Fruit fly (Drosophila melanogaster): ENCODE results near the gene Acox3.
A peak's percentile ranks its signal among the peaks of the same experiment; 100 is the strongest.

The Acox3 gene

dm6 chr2L:6488676-6489140 is 40.5 kb upstream of the Acox3 start, which contains the start of the genes KFase and epsilonCOP (continued):
- TF ChIP-seq Scr (GFP tag; IDR thresholded peaks at IDR 0.05; ENCODE audit: partially characterized antibody): peak; percentile 73
- TF ChIP-seq Nf-YC (tag; optimal IDR thresholded peaks at IDR 0.05): peak; percentile 66
- peak; percentile 72 for TF ChIP-seq CG2712 (tag; optimal IDR thresholded peaks at IDR 0.05)
- TF ChIP-seq Gsc (GFP tag; IDR thresholded peaks at IDR 0.05): no peak
- no peak for TF ChIP-seq dan (GFP tag; IDR thresholded peaks at IDR 0.05)
- peak; percentile 80 for TF ChIP-seq ssp (GFP tag; IDR thresholded peaks at IDR 0.05)
- no peak for TF ChIP-seq pfk (GFP tag; optimal IDR thresholded peaks at IDR 0.05)
- TF ChIP-seq br (optimal IDR thresholded peaks at IDR 0.05): no peak
- TF ChIP-seq exex (tag; optimal IDR thresholded peaks at IDR 0.05): peak; percentile 68
- TF ChIP-seq D (optimal IDR thresholded peaks at IDR 0.05): no peak
- no peak for TF ChIP-seq D (GFP tag; optimal IDR thresholded peaks at IDR 0.05)
- peak; percentile 56; the same call in 1 of the 2 replicates for TF ChIP-seq CG32532 (GFP tag; IDR thresholded peaks at IDR 0.05)
- TF ChIP-seq CG1602 (GFP tag; optimal IDR thresholded peaks at IDR 0.05): peak; percentile 4
- TF ChIP-seq lilli (GFP tag; optimal IDR thresholded peaks at IDR 0.05): peak; percentile 79
- no peak for TF ChIP-seq CG9609 (GFP tag; optimal IDR thresholded peaks at IDR 0.05)
- no peak for TF ChIP-seq CG3838 (GFP tag; optimal IDR thresholded peaks at IDR 0.05)
- TF ChIP-seq cg (GFP tag; optimal IDR thresholded peaks at IDR 0.05): no peak
- peak; percentile 59 for TF ChIP-seq eyg (GFP tag; optimal IDR thresholded peaks at IDR 0.05)
- TF ChIP-seq CG12236 (GFP tag; optimal IDR thresholded peaks at IDR 0.05): peak; percentile 44
- peak; percentile 64 for TF ChIP-seq Fer3 (tag; optimal IDR thresholded peaks at IDR 0.05)
- TF ChIP-seq C15 (GFP tag; IDR thresholded peaks at IDR 0.05): no peak
- no peak; the same call in 2 of the 3 replicates for TF ChIP-seq Doc3 (GFP tag; IDR thresholded peaks at IDR 0.05; ENCODE audit: partially characterized antibody)
- peak; percentile 37 for TF ChIP-seq dm (GFP tag; optimal IDR thresholded peaks at IDR 0.05)
- TF ChIP-seq CG11093 (GFP tag; IDR thresholded peaks at IDR 0.05): 0 out of 3 replicates have a peak, but pooled peaks have one; percentile 12
- TF ChIP-seq peb (GFP tag; IDR thresholded peaks at IDR 0.05): no peak
- no peak for TF ChIP-seq prd (optimal IDR thresholded peaks at IDR 0.05)
- peak; percentile 41; the same call in 1 of the 3 replicates for TF ChIP-seq prd (GFP tag; IDR thresholded peaks at IDR 0.05)
- no peak for TF ChIP-seq HmgD (GFP tag; optimal IDR thresholded peaks at IDR 0.05)
- no peak for TF ChIP-seq Hr78 (GFP tag; optimal IDR thresholded peaks at IDR 0.05)
- peak; percentile 17 for TF ChIP-seq CG7271 (tag; optimal IDR thresholded peaks at IDR 0.05)
- no peak for TF ChIP-seq ttk (GFP tag; IDR thresholded peaks at IDR 0.05)
- TF ChIP-seq bcd (GFP tag; optimal IDR thresholded peaks at IDR 0.05): peak; percentile 59
- TF ChIP-seq sisA (GFP tag; IDR thresholded peaks at IDR 0.05): no peak
- TF ChIP-seq CG2129 (GFP tag; IDR thresholded peaks at IDR 0.05; ENCODE audit: partially characterized antibody): no peak
- peak; percentile 43; the same call in 1 of the 2 replicates for TF ChIP-seq ranshi (GFP tag; IDR thresholded peaks at IDR 0.05)
- TF ChIP-seq seq (GFP tag; IDR thresholded peaks at IDR 0.05): no peak
- TF ChIP-seq Xrp1 (GFP tag; IDR thresholded peaks at IDR 0.05): peak; percentile 39; the same call in 1 of the 2 replicates
- TF ChIP-seq oc (tag; optimal IDR thresholded peaks at IDR 0.05): peak; percentile 3
- TF ChIP-seq Xbp1 (GFP tag; optimal IDR thresholded peaks at IDR 0.05): peak; percentile 74
- TF ChIP-seq Kr (GFP tag; optimal IDR thresholded peaks at IDR 0.05): no peak
- TF ChIP-seq CG16863 (GFP tag; optimal IDR thresholded peaks at IDR 0.05): peak; percentile 45
- TF ChIP-seq HLH4C (GFP tag; IDR thresholded peaks at IDR 0.05; ENCODE audit: partially characterized antibody): peak; percentile 87
- peak; percentile 75 for TF ChIP-seq unc-4 (GFP tag; IDR thresholded peaks at IDR 0.05; ENCODE audit: partially characterized antibody)
- no peak for TF ChIP-seq CG11695 (GFP tag; IDR thresholded peaks at IDR 0.05)
- peak; percentile 45 for TF ChIP-seq CG15011 (GFP tag; optimal IDR thresholded peaks at IDR 0.05)
- no peak for TF ChIP-seq CG7372 (GFP tag; IDR thresholded peaks at IDR 0.05)
- TF ChIP-seq ems (GFP tag; optimal IDR thresholded peaks at IDR 0.05): no peak
- TF ChIP-seq CG31224 (GFP tag; IDR thresholded peaks at IDR 0.05): peak; percentile 20; the same call in 1 of the 2 replicates
- peak; percentile 49 for TF ChIP-seq gro (GFP tag; optimal IDR thresholded peaks at IDR 0.05)
- TF ChIP-seq Optix (GFP tag; IDR thresholded peaks at IDR 0.05): no peak
- peak; percentile 47 for TF ChIP-seq CG34376 (GFP tag; optimal IDR thresholded peaks at IDR 0.05)
- TF ChIP-seq CG6765 (GFP tag; optimal IDR thresholded peaks at IDR 0.05): peak; percentile 41

Measured in whole organism, embryonic.